Worm (Caenorhabditis elegans): ENCODE measurements around the gene twk-45.

The twk-45 gene

DNA sequence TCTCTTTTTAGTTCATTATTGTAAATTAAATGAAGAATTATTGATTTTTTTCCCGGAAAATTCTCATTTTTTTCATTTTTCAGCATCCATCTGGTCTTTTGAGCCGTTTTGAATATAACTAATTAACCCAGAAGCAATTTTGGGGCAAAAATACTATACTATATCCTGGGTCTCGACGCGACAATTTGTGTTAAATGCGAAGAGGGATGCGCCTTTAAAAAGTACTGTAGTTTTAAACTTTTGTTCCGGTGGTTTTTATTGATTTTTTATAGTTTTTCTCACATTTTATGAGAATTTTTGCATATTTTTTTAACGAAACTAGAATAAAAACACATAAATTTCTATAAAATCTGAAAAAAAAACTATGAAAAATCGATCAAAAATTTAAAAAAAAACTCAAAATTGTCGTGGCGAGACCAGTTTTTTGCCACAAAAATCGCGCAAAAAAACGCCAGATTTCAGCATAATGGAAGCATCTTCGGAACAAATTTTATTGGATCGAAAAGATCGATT, 13.7 kb downstream of the twk-45 start, which contains the start of gene tbcc-1:
TSS of gene tbcc-1 (plus strand) at position 463 of the 513 bp plus-strand sequence.
- TF ChIP-seq mbf-1 (tag; optimal IDR thresholded peaks at IDR 0.05) (no peak), F13H6.1 (tag; optimal IDR thresholded peaks at IDR 0.05) (no peak), gmeb-1 (tag; optimal IDR thresholded peaks at IDR 0.05) (no peak), fos-1 (tag; optimal IDR thresholded peaks at IDR 0.05) (no peak), zag-1 (tag; optimal IDR thresholded peaks at IDR 0.05) (no peak), nhr-10 (tag; optimal IDR thresholded peaks at IDR 0.05) (no peak), ztf-1 (GFP tag; conservative IDR thresholded peaks at IDR 0.05) (no peak), nhr-21 (tag; optimal IDR thresholded peaks at IDR 0.05) (no peak), R02D3.7 (tag; optimal IDR thresholded peaks at IDR 0.05) (no peak), nhr-129 (tag; optimal IDR thresholded peaks at IDR 0.05) (no peak), ceh-16 (tag; optimal IDR thresholded peaks at IDR 0.05) (no peak), ama-1 (optimal IDR thresholded peaks at IDR 0.05) (no peak), ceh-82 (tag; optimal IDR thresholded peaks at IDR 0.05) (no peak), sma-9 (GFP tag; optimal IDR thresholded peaks at IDR 0.05) (no peak), sma-9 (tag; optimal IDR thresholded peaks at IDR 0.05) (no peak), mab-5 (tag; optimal IDR thresholded peaks at IDR 0.05) (no peak)

DNA sequence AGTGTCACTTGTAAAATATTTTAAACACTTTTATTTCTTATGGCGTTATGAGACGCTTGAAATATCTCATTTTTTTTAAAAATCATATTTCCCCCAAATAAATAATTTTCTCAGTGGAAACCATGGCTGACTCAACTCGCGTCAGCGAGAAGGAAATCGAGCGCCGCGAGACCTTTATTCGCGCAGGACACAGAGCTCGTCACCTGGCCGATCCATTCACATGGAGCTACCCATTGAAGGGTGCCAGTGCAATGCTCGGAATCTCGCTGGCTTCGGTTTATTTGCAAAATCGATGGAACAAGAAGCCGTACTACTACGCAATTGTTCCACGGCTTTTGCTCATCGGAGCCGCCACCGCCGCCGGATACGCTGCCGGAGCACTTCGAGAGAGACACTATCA, 15.0 kb downstream of the twk-45 start, which contains the start of gene nduc-2:
TSS of gene nduc-2 (plus strand) at position 113 of the 400 bp plus-strand sequence.
- TF ChIP-seq aly-2 (tag; optimal IDR thresholded peaks at IDR 0.05) (no peak), sma-3 (GFP tag; optimal IDR thresholded peaks at IDR 0.05) (peak; percentile 29), lsy-2 (tag; optimal IDR thresholded peaks at IDR 0.05) (peak in 1 of 2 experiments; percentile 13)

DNA sequence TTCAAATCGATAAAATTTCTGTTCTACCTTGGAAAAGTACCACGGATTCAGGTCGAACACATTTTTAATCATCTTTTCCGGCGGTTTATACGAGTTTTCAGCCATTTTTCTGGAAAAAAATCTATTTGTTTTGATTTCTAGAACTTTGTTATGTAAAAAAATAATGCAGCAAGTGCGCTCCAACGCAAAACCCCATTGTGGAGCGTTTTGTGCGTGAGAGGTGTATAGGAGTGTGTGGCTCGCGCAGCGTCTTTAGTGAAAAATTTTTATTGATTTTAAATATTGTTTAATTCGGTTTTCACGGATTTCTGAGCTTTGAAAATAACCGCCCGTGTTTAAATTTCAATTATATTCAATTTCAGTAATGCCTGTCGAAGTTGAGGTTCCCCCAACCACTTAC, 15.9 kb downstream of the twk-45 start, which contains the start of gene Y71H2AM.20:
TSS of gene Y71H2AM.20 (minus strand) at position 109 of the 400 bp plus-strand sequence.
- TF ChIP-seq nhr-23 (tag; optimal IDR thresholded peaks at IDR 0.05) (no peak), nhr-77 (tag; optimal IDR thresholded peaks at IDR 0.05) (peak; percentile 85), nhr-11 (tag; optimal IDR thresholded peaks at IDR 0.05) (no peak), zag-1 (tag; optimal IDR thresholded peaks at IDR 0.05) (peak; percentile 96), unc-55 (GFP tag; optimal IDR thresholded peaks at IDR 0.05) (peak; percentile 99), egl-27 (tag; optimal IDR thresholded peaks at IDR 0.05) (peak; percentile 78), R02D3.7 (tag; optimal IDR thresholded peaks at IDR 0.05) (peak; percentile 45), fos-1 (tag; optimal IDR thresholded peaks at IDR 0.05) (peak; percentile 98), sma-9 (GFP tag; optimal IDR thresholded peaks at IDR 0.05) (peak; percentile 92), sma-9 (tag; optimal IDR thresholded peaks at IDR 0.05) (no peak), ztf-11 (tag; optimal IDR thresholded peaks at IDR 0.05) (no peak), ceh-82 (tag; optimal IDR thresholded peaks at IDR 0.05) (peak; percentile 84), nhr-237 (tag; optimal IDR thresholded peaks at IDR 0.05) (peak; percentile 49), nhr-6 (tag; optimal IDR thresholded peaks at IDR 0.05) (peak; percentile 94), unc-62 (GFP tag; optimal IDR thresholded peaks at IDR 0.05) (no peak), mab-5 (tag; optimal IDR thresholded peaks at IDR 0.05) (peak; percentile 88), elt-1 (tag; optimal IDR thresholded peaks at IDR 0.05) (no peak), ztf-4 (tag; optimal IDR thresholded peaks at IDR 0.05) (peak; percentile 96), unc-39 (tag; optimal IDR thresholded peaks at IDR 0.05) (no peak), blmp-1 (tag; optimal IDR thresholded peaks at IDR 0.05; ENCODE audit: insufficient read depth) (peak; percentile 60), gmeb-1 (tag; optimal IDR thresholded peaks at IDR 0.05) (peak; percentile 89), aly-2 (tag; optimal IDR thresholded peaks at IDR 0.05) (no peak), ama-1 (optimal IDR thresholded peaks at IDR 0.05) (peak; percentile 71), dmd-4 (tag; optimal IDR thresholded peaks at IDR 0.05) (no peak), ceh-16 (tag; optimal IDR thresholded peaks at IDR 0.05) (peak; percentile 44), lin-39 (tag; optimal IDR thresholded peaks at IDR 0.05) (no peak), nhr-25 (tag; optimal IDR thresholded peaks at IDR 0.05) (peak; percentile 97), peb-1 (tag; optimal IDR thresholded peaks at IDR 0.05) (no peak), alr-1 (tag; optimal IDR thresholded peaks at IDR 0.05) (peak; percentile 59), sem-4 (tag; optimal IDR thresholded peaks at IDR 0.05) (peak; percentile 97), C34F6.9 (tag; optimal IDR thresholded peaks at IDR 0.05) (peak; percentile 99), mbf-1 (tag; optimal IDR thresholded peaks at IDR 0.05) (no peak), nhr-129 (tag; optimal IDR thresholded peaks at IDR 0.05) (peak; percentile 94), crh-2 (tag; optimal IDR thresholded peaks at IDR 0.05) (peak; percentile 99), nhr-21 (tag; optimal IDR thresholded peaks at IDR 0.05) (peak; percentile 93), mdl-1 (tag; optimal IDR thresholded peaks at IDR 0.05) (peak in 1 of 2 experiments; percentile 75), Y55F3AM.14 (GFP tag; optimal IDR thresholded peaks at IDR 0.05) (peak; percentile 87), ztf-1 (GFP tag; conservative IDR thresholded peaks at IDR 0.05) (no peak), ZK546.5 (tag; optimal IDR thresholded peaks at IDR 0.05) (peak; percentile 60), elt-3 (tag; optimal IDR thresholded peaks at IDR 0.05) (no peak), snpc-4 (tag; optimal IDR thresholded peaks at IDR 0.05) (peak; percentile 77), sma-3 (GFP tag; optimal IDR thresholded peaks at IDR 0.05) (peak; percentile 96), lsy-2 (tag; optimal IDR thresholded peaks at IDR 0.05) (peak; percentile 92 to 98), nhr-10 (tag; optimal IDR thresholded peaks at IDR 0.05) (peak; percentile 38), skn-1 (tag; optimal IDR thresholded peaks at IDR 0.05) (peak; percentile 84), F13H6.1 (tag; optimal IDR thresholded peaks at IDR 0.05) (peak; percentile 93), lin-13 (GFP tag; optimal IDR thresholded peaks at IDR 0.05) (peak; percentile 98)

Measured in whole organism, L2 larva.